Worm (Caenorhabditis elegans) whole organism, mixed stage, embryonic: Measurements from ENCODE around the gene sru-20.
"Not testable (repeated sequence)": the region's sequence is repeated elsewhere in the genome, so short reads cannot be mapped to it uniquely, and the experiment has no call there.

Source experiments
- M03D4.4 ChIP-seq: sonication (generic microtip); optimal IDR thresholded peaks from 2 replicates; lab custom pipeline; 2017; ENCODE audit warnings: mild to moderate bottlenecking, missing genetic modification characterization, missing compliant biosample characterization
- bed-3 ChIP-seq: fragments of 200-800 bp; sonication (Bioruptor generic); optimal IDR thresholded peaks from 3 replicates; lab custom pipeline; 2018; ENCODE audit warnings: mild to moderate bottlenecking, missing genetic modification characterization, moderate library complexity, missing compliant biosample characterization
- ceh-39 ChIP-seq: fragments of 150-350 bp; optimal IDR thresholded peaks from 2 replicates; lab custom pipeline; 2014; ENCODE audit warnings: missing biosample characterization, missing genetic modification characterization
- ceh-43 ChIP-seq: fragments of 200-800 bp; sonication (Bioruptor generic); optimal IDR thresholded peaks from 2 replicates; lab custom pipeline; 2018; ENCODE audit warnings: mild to moderate bottlenecking, missing genetic modification characterization, moderate library complexity, missing compliant biosample characterization
- ceh-83 ChIP-seq: fragments of 200-800 bp; sonication (Bioruptor generic); optimal IDR thresholded peaks from 2 replicates; lab custom pipeline; 2018; ENCODE audit warnings: mild to moderate bottlenecking, missing genetic modification characterization, missing compliant biosample characterization
- ces-1 ChIP-seq: fragments of 150-350 bp; optimal IDR thresholded peaks from 2 replicates; lab custom pipeline; 2014; ENCODE audit warnings: missing biosample characterization, missing genetic modification reagents, missing genetic modification characterization
- cnd-1 ChIP-seq: fragments of 200-800 bp; sonication (Bioruptor generic); optimal IDR thresholded peaks from 2 replicates; lab custom pipeline; 2018; ENCODE audit warnings: mild to moderate bottlenecking, missing genetic modification characterization, missing compliant biosample characterization
- drap-1 ChIP-seq: fragments of 200-800 bp; sonication (Bioruptor generic); optimal IDR thresholded peaks from 3 replicates; lab custom pipeline; 2018; ENCODE audit warnings: mild to moderate bottlenecking, missing genetic modification characterization, missing compliant biosample characterization
- elt-1 ChIP-seq: sonication (generic microtip); optimal IDR thresholded peaks from 2 replicates; lab custom pipeline; 2017; ENCODE audit warnings: missing genetic modification characterization, mild to moderate bottlenecking, missing compliant biosample characterization, antibody characterized with exemption, moderate library complexity, borderline replicate concordance; ENCODE audit not compliant: insufficient read depth
- flh-1 ChIP-seq: fragments of 200-800 bp; sonication (Bioruptor generic); optimal IDR thresholded peaks from 2 replicates; lab custom pipeline; 2018; ENCODE audit warnings: mild to moderate bottlenecking, missing genetic modification characterization, moderate library complexity, missing compliant biosample characterization
- ham-2 ChIP-seq: fragments of 200-800 bp; sonication (Bioruptor generic); optimal IDR thresholded peaks from 2 replicates; lab custom pipeline; 2018; ENCODE audit warnings: mild to moderate bottlenecking, missing genetic modification characterization, missing compliant biosample characterization
- lin-13 ChIP-seq: fragments of 150-350 bp; optimal IDR thresholded peaks from 2 replicates; lab custom pipeline; 2014; ENCODE audit warnings: missing biosample characterization, missing genetic modification characterization
- lin-32 ChIP-seq: fragments of 200-800 bp; sonication (Bioruptor generic); optimal IDR thresholded peaks from 2 replicates; lab custom pipeline; 2018; ENCODE audit warnings: mild to moderate bottlenecking, missing genetic modification characterization, missing compliant biosample characterization
- mep-1 ChIP-seq: fragments of 150-350 bp; optimal IDR thresholded peaks from 2 replicates; lab custom pipeline; 2017; ENCODE audit warnings: missing biosample characterization, missing genetic modification reagents, missing genetic modification characterization, inconsistent platforms
- nhr-12 ChIP-seq: fragments of 150-350 bp; optimal IDR thresholded peaks from 2 replicates; lab custom pipeline; 2014; ENCODE audit warnings: missing biosample characterization, missing genetic modification characterization
- nhr-2 ChIP-seq: fragments of 150-350 bp; optimal IDR thresholded peaks from 2 replicates; lab custom pipeline; 2014; ENCODE audit warnings: missing biosample characterization, missing genetic modification characterization
- nhr-237 ChIP-seq: fragments of 150-350 bp; optimal IDR thresholded peaks from 2 replicates; lab custom pipeline; 2014; ENCODE audit warnings: missing biosample characterization, missing genetic modification characterization
- nhr-28 ChIP-seq: fragments of 150-350 bp; optimal IDR thresholded peaks from 2 replicates; lab custom pipeline; 2014; ENCODE audit warnings: missing biosample characterization, missing genetic modification characterization
- nhr-76 ChIP-seq: sonication (generic microtip); optimal IDR thresholded peaks from 2 replicates; lab custom pipeline; 2017; ENCODE audit warnings: missing biosample characterization, missing genetic modification characterization
- sem-2 ChIP-seq: fragments of 200-800 bp; sonication (Bioruptor generic); optimal IDR thresholded peaks from 2 replicates; lab custom pipeline; 2018; ENCODE audit warnings: mild to moderate bottlenecking, missing genetic modification characterization, missing compliant biosample characterization
- tbx-8 ChIP-seq: fragments of 200-800 bp; sonication (Bioruptor generic); optimal IDR thresholded peaks from 2 replicates; lab custom pipeline; 2018; ENCODE audit warnings: mild to moderate bottlenecking, missing genetic modification characterization, moderate library complexity, missing compliant biosample characterization
- unc-120 ChIP-seq: sonication (generic microtip); optimal IDR thresholded peaks from 2 replicates; lab custom pipeline; 2017; ENCODE audit warnings: missing genetic modification characterization, missing compliant biosample characterization; ENCODE audit not compliant: poor library complexity, severe bottlenecking
- unc-62 ChIP-seq: fragments of 150-350 bp; optimal IDR thresholded peaks from 2 replicates; lab custom pipeline; 2014; ENCODE audit warnings: missing biosample characterization, missing genetic modification reagents, missing genetic modification characterization
- zip-8 ChIP-seq: fragments of 150-350 bp; optimal IDR thresholded peaks from 2 replicates; lab custom pipeline; 2014; ENCODE audit warnings: missing biosample characterization, missing genetic modification characterization

sru-20 gene

ce11 chrIV:12456613-12457012 lies 38.7 kb upstream of the sru-20 start, which contains the start of gene C25G4.7:
Gene C25G4.7, plus strand, starts transcription at chrIV:12456913.
- TF ChIP-seq nhr-237: no peak
- TF ChIP-seq, all 35 proteins: peak for 0

ce11 chrIV:12463370-12463769 lies 31.9 kb upstream of the sru-20 start, which contains the start of gene C25G4.8:
Gene C25G4.8, minus strand, starts transcription at chrIV:12463470.
- no peak for TF ChIP-seq unc-62 (GFP tag; lab: Kevin White, UChicago)
- no peak for TF ChIP-seq flh-1
- TF ChIP-seq sem-2: no peak
- no peak for TF ChIP-seq nhr-2 (tag; lab: Kevin White, UChicago)

ce11 chrIV:12464822-12465221 lies 30.5 kb upstream of the sru-20 start:
- TF ChIP-seq drap-1 (GFP tag; lab: Kevin White, UChicago) (no peak), M03D4.4 (tag; lab: Kevin White, UChicago) (no peak), elt-1 (tag; lab: Kevin White, UChicago) (no peak), ceh-83 (no peak), cnd-1 (tag; lab: Kevin White, UChicago) (no peak), unc-120 (no peak), nhr-2 (tag; lab: Kevin White, UChicago) (no peak), nhr-12 (tag; lab: Kevin White, UChicago) (no peak)
- TF ChIP-seq, all 35 proteins: peak for 0

- TF ChIP-seq nhr-2 (tag; lab: Kevin White, UChicago) (no peak), mep-1 (no peak), ceh-39 (tag; lab: Kevin White, UChicago) (peak; percentile 72), bed-3 (GFP tag; lab: Kevin White, UChicago) (no peak), nhr-12 (tag; lab: Kevin White, UChicago) (no peak), sem-2 (no peak), ceh-43 (GFP tag; lab: Kevin White, UChicago) (no peak), lin-13 (no peak)
Observed at ce11 chrIV:12467761-12468160, 27.5 kb upstream of the sru-20 start.

ce11 chrIV:12468359-12468758 lies 26.9 kb upstream of the sru-20 start, which contains the start of gene igdb-2:
Gene igdb-2, plus strand, starts transcription at chrIV:12468659.
- TF ChIP-seq nhr-28 (tag; lab: Kevin White, UChicago) (no peak), mep-1 (no peak), nhr-76 (tag; lab: Kevin White, UChicago) (no peak), ces-1 (no peak), M03D4.4 (tag; lab: Kevin White, UChicago) (no peak), sem-2 (no peak), tbx-8 (GFP tag; lab: Kevin White, UChicago) (no peak), zip-8 (tag; lab: Kevin White, UChicago) (no peak), lin-32 (GFP tag; lab: Kevin White, UChicago) (no peak), elt-1 (tag; lab: Kevin White, UChicago) (no peak), unc-120 (no peak), ceh-83 (no peak), ham-2 (GFP tag; lab: Kevin White, UChicago) (no peak)

ce11 chrIV:12476942-12477341 lies 18.4 kb upstream of the sru-20 start, which contains the start of gene T04A11.1:
Gene T04A11.1, minus strand, starts transcription at chrIV:12477042.
- not testable (repeated sequence) for TF ChIP-seq lin-32 (GFP tag; lab: Kevin White, UChicago); ces-1; ham-2 (GFP tag; lab: Kevin White, UChicago)
- TF ChIP-seq, all 35 proteins: peak for 0; not testable (repeated sequence) for 35

ce11 chrIV:12478711-12479110 lies 16.6 kb upstream of the sru-20 start, which contains the start of gene igdb-1:
Gene igdb-1, plus strand, starts transcription at chrIV:12479011.
- TF ChIP-seq elt-1 (tag; lab: Kevin White, UChicago); ceh-83; unc-62 (GFP tag; lab: Kevin White, UChicago): not testable (repeated sequence)
- TF ChIP-seq, all 35 proteins: peak for 0; not testable (repeated sequence) for 35

- TF ChIP-seq nhr-2 (tag; lab: Kevin White, UChicago); drap-1 (GFP tag; lab: Kevin White, UChicago); unc-62 (GFP tag; lab: Kevin White, UChicago): not testable (repeated sequence)
Observed at ce11 chrIV:12484479-12484878, 10.8 kb upstream of the sru-20 start, which contains the start of gene T04A11.4. Gene T04A11.4, minus strand, starts transcription at chrIV:12484579.
